Worm (Caenorhabditis elegans): ENCODE results near the gene srbc-33.

- TF ChIP-seq W03F9.2 (tag; optimal IDR thresholded peaks at IDR 0.05) (no peak), him-1 (tag; optimal IDR thresholded peaks at IDR 0.05) (no peak), dao-5 (tag; optimal IDR thresholded peaks at IDR 0.05) (no peak)
Observed at ce11 chrV:3530403-3530802, 45.8 kb upstream of the srbc-33 start, which contains the start of gene srbc-66.
